Worm (Caenorhabditis elegans): Measurements from ENCODE around the gene gst-2.

The gst-2 gene

DNA sequence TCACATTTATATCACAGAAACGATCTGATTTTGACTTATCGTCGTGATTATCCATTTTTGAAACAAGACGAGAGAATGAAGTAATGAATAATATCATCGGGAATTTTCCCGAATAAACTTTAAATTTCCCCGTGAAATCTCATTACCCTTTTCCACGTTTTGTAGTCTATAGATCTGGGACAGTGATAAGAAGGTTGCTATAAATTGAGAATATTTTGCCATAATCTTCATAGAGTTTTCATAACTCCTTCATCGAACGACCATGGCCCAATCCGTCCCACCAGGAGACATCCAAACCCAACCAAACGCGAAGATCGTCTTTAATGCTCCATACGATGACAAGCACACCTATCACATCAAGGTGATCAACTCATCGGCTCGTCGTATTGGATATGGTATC lies 46.7 kb downstream of the gst-2 start, which contains the start of the genes C04G2.5 and msp-36:
C04G2.5 (minus strand) TSS at position 101 of the 400 bp plus-strand sequence.
msp-36 (plus strand) TSS at position 263 of the 400 bp plus-strand sequence.
- TF ChIP-seq hlh-17 (GFP tag; optimal IDR thresholded peaks at IDR 0.05; ENCODE audit: borderline replicate concordance): no peak
- no peak for TF ChIP-seq fkh-4 (tag; optimal IDR thresholded peaks at IDR 0.05; ENCODE audit: borderline replicate concordance)
- TF ChIP-seq snpc-4 (tag; optimal IDR thresholded peaks at IDR 0.05): no peak
- no peak for TF ChIP-seq vab-15 (tag; optimal IDR thresholded peaks at IDR 0.05)
- TF ChIP-seq zag-1 (tag; optimal IDR thresholded peaks at IDR 0.05): no peak
- TF ChIP-seq lin-39 (tag; optimal IDR thresholded peaks at IDR 0.05): no peak
- no peak for TF ChIP-seq nhr-77 (tag; optimal IDR thresholded peaks at IDR 0.05)
- no peak for TF ChIP-seq dpl-1 (GFP tag; optimal IDR thresholded peaks at IDR 0.05)
- no peak for TF ChIP-seq nhr-85 (tag)

DNA sequence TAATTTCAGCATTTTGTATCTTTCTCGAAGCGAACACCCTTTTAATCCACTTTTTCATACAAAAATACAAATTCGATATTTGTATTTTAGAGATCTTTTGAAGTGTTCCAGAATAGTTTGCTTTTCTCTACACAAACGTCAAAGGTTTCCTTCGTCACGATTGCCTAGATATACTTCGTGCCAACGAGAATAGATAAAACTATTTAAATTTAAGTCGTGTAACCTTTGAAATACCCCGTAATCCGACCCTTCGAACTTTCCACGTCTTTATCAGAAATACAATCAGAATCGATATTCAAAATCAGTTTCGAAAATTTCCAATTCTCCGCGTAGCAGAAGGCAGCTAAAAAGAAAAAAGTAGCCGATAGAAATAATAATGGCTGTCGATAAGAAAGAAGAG lies 51.5 kb downstream of the gst-2 start, which contains the start of gene ttbk-5:
ttbk-5 (plus strand) TSS at position 301 of the 400 bp plus-strand sequence.
- TF ChIP-seq jun-1 (tag; optimal IDR thresholded peaks at IDR 0.05) (no peak), ztf-4 (tag; optimal IDR thresholded peaks at IDR 0.05) (no peak), egl-27 (tag; optimal IDR thresholded peaks at IDR 0.05) (no peak), ceh-90 (tag; optimal IDR thresholded peaks at IDR 0.05) (no peak), ama-1 (optimal IDR thresholded peaks at IDR 0.05) (no peak), C34B4.2 (tag; optimal IDR thresholded peaks at IDR 0.05) (no peak), nhr-90 (tag; optimal IDR thresholded peaks at IDR 0.05; ENCODE audit: poor library complexity) (no peak), zag-1 (tag; optimal IDR thresholded peaks at IDR 0.05) (no peak), lin-35 (GFP tag; optimal IDR thresholded peaks at IDR 0.05) (no peak), tbx-2 (tag; optimal IDR thresholded peaks at IDR 0.05) (no peak), fkh-4 (tag; optimal IDR thresholded peaks at IDR 0.05; ENCODE audit: borderline replicate concordance) (no peak), nhr-11 (tag; optimal IDR thresholded peaks at IDR 0.05) (no peak), xbp-1 (tag; optimal IDR thresholded peaks at IDR 0.05) (no peak), pqm-1 (tag; optimal IDR thresholded peaks at IDR 0.05) (no peak)
